Worm (Caenorhabditis elegans): ENCODE measurements around the gene egl-3.

ce11 chrV:10168870-10169269 lies 4.7 kb downstream of the egl-3 start:
- no peak for TF ChIP-seq nhr-11 (tag; optimal IDR thresholded peaks at IDR 0.05)
- no peak for TF ChIP-seq egl-27 (tag; optimal IDR thresholded peaks at IDR 0.05)
- TF ChIP-seq nfya-1 (tag; optimal IDR thresholded peaks at IDR 0.05; ENCODE audit: insufficient read depth), result no peak
- TF ChIP-seq fos-1 (tag; optimal IDR thresholded peaks at IDR 0.05), result no peak
- no peak for TF ChIP-seq jun-1 (tag; optimal IDR thresholded peaks at IDR 0.05)
- no peak for TF ChIP-seq mdl-1 (tag; optimal IDR thresholded peaks at IDR 0.05)
- no peak for TF ChIP-seq ceh-82 (tag; optimal IDR thresholded peaks at IDR 0.05)
- no peak for TF ChIP-seq zag-1 (tag; optimal IDR thresholded peaks at IDR 0.05)
- TF ChIP-seq ZK546.5 (tag; optimal IDR thresholded peaks at IDR 0.05), result no peak
- TF ChIP-seq lsy-12 (tag; optimal IDR thresholded peaks at IDR 0.05), result no peak
- TF ChIP-seq aly-2 (tag; optimal IDR thresholded peaks at IDR 0.05), result no peak
- TF ChIP-seq ceh-9 (tag; optimal IDR thresholded peaks at IDR 0.05), result no peak
- TF ChIP-seq ama-1 (optimal IDR thresholded peaks at IDR 0.05), result no peak
